Worm (Caenorhabditis elegans) whole organism, L4 larva: ENCODE measurements around the gene npp-19.

Experiments
- ceh-62 ChIP-seq: sonication (generic microtip); optimal IDR thresholded peaks from 2 replicates; lab custom pipeline; 2017; ENCODE audit warnings: missing biosample characterization, missing genetic modification characterization
- egl-27 ChIP-seq: sonication (generic microtip); optimal IDR thresholded peaks from 3 replicates; lab custom pipeline; 2017; ENCODE audit warnings: missing biosample characterization, missing genetic modification reagents, missing genetic modification characterization
- nhr-237 ChIP-seq: sonication (generic microtip); optimal IDR thresholded peaks from 2 replicates; lab custom pipeline; 2017; ENCODE audit warnings: missing biosample characterization, missing genetic modification characterization
- nhr-28 ChIP-seq: fragments of 150-350 bp; optimal IDR thresholded peaks from 2 replicates; lab custom pipeline; 2014; ENCODE audit warnings: missing biosample characterization, missing genetic modification characterization
- pha-4 ChIP-seq, 2 experiments: fragments of 150-350 bp in 1 of 2; fragments of 200-800 bp in 1 of 2; sonication (Bioruptor generic) in 1 of 2; IDR thresholded peaks in 1 of 2; optimal IDR thresholded peaks in 1 of 2; 2 replicates each; pipeline versions ENCODE4 v1.3.6 to Lab custom; 2014 to 2022; ENCODE audit warnings: missing genetic modification characterization in 2 of 2, missing genetic modification reagents in 2 of 2, missing biosample characterization in 1 of 2, missing compliant biosample characterization in 1 of 2
- pqm-1 ChIP-seq: sonication (generic microtip); optimal IDR thresholded peaks from 2 replicates; lab custom pipeline; 2017; ENCODE audit warnings: missing biosample characterization, missing genetic modification characterization

ce11 chrII:10820679-10821078, 22.4 kb upstream of the npp-19 start, which contains the start of gene ech-4:
- TF ChIP-seq ceh-62 (tag; lab: Kevin White, UChicago) = no peak
- TF ChIP-seq egl-27 = no peak
- no peak for TF ChIP-seq pha-4 (GFP tag; IDR thresholded peaks at IDR 0.05; lab: Robert Waterston, UW)
- no peak for TF ChIP-seq pha-4 (tag; optimal IDR thresholded peaks at IDR 0.05; lab: Kevin White, UChicago)
- peak; percentile 56 for TF ChIP-seq nhr-28 (tag; lab: Kevin White, UChicago)
- TF ChIP-seq pqm-1 (tag; lab: Kevin White, UChicago) = peak; percentile 9
- no peak for TF ChIP-seq nhr-237 (tag; lab: Kevin White, UChicago)
